Worm (Caenorhabditis elegans) whole organism, midembryonic: Measurements from ENCODE around the gene efhc-1.

Experiments used
- cog-1 ChIP-seq: sonication (generic microtip); optimal IDR thresholded peaks from 2 replicates; lab custom pipeline; 2016; ENCODE audit warnings: missing genetic modification characterization, missing compliant biosample characterization
- flt-1 ChIP-seq: fragments of 200-800 bp; sonication (Bioruptor generic); IDR thresholded peaks from 2 replicates; pipeline ENCODE4 v1.3.6; 2022; ENCODE audit warnings: missing genetic modification characterization, missing compliant biosample characterization
- klf-2 ChIP-seq: fragments of 200-800 bp; sonication (Bioruptor generic); conservative IDR thresholded peaks from 2 replicates; pipeline ENCODE4 v1.3.6; 2022; ENCODE audit warnings: missing genetic modification reagents, missing genetic modification characterization, missing compliant biosample characterization
- med-1 ChIP-seq: sonication (generic microtip); optimal IDR thresholded peaks from 2 replicates; lab custom pipeline; 2017; ENCODE audit warnings: missing genetic modification characterization, mild to moderate bottlenecking, missing compliant biosample characterization, antibody characterized with exemption, missing genetic modification reagents; ENCODE audit not compliant: insufficient read depth
- ref-1 ChIP-seq: fragments of 200-800 bp; sonication (Bioruptor generic); conservative IDR thresholded peaks from 2 replicates; pipeline ENCODE4 v1.3.6; 2022; ENCODE audit warnings: missing genetic modification reagents, missing genetic modification characterization, missing compliant biosample characterization
- tab-1 ChIP-seq: fragments of 200-800 bp; sonication (Bioruptor generic); IDR thresholded peaks from 2 replicates; pipeline ENCODE4 v1.3.6; 2022; ENCODE audit warnings: missing genetic modification characterization, missing compliant biosample characterization
- ztf-23 ChIP-seq: fragments of 200-800 bp; sonication (Bioruptor generic); IDR thresholded peaks from 2 replicates; pipeline ENCODE4 v1.3.6; 2022; ENCODE audit warnings: missing genetic modification reagents, missing genetic modification characterization, missing compliant biosample characterization
- ztf-29 ChIP-seq: fragments of 200-800 bp; sonication (Bioruptor generic); IDR thresholded peaks from 2 replicates; pipeline ENCODE4 v1.3.6; 2022; ENCODE audit warnings: missing genetic modification reagents, missing genetic modification characterization, missing compliant biosample characterization

DNA sequence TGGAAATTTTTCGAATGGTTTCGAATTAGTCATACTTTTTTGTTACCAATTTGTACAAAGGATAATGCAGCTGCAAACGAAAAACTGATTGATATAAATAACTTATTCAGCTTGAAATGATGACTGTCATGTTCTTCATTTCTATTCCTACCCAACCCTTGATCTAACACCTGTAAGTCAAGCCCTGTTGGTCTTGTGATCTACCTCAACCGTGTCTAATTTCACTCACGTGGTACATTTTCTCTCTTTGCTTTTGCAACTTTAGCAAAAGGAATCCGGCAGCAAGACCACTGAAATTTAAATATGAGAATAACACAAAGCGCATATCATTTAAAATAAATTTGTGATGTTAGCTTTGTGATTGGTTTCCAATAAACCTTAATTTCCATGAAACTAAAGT lies 45.9 kb downstream of the efhc-1 start:
- TF ChIP-seq tab-1, result no peak
- TF ChIP-seq med-1 (GFP tag; lab: Kevin White, UChicago), result no peak
- no peak for TF ChIP-seq flt-1 (GFP tag; lab: Robert Waterston, UW)
- TF ChIP-seq ztf-29 (GFP tag; lab: Robert Waterston, UW), result no peak
- no peak for TF ChIP-seq ztf-23 (GFP tag; lab: Robert Waterston, UW)
- TF ChIP-seq ref-1 (GFP tag; lab: Robert Waterston, UW), result no peak
- TF ChIP-seq cog-1 (tag; lab: Kevin White, UChicago), result no peak
- TF ChIP-seq klf-2 (GFP tag; lab: Robert Waterston, UW), result no peak
